Worm (Caenorhabditis elegans) whole organism, L4/young adult: ENCODE data around the gene hrg-7.

Experiments used
- W03F9.2 ChIP-seq: fragments of 150-350 bp; optimal IDR thresholded peaks from 2 replicates; lab custom pipeline; 2014; ENCODE audit warnings: missing biosample characterization, missing genetic modification characterization
- him-1 ChIP-seq: sonication (generic microtip); optimal IDR thresholded peaks from 2 replicates; lab custom pipeline; 2016; ENCODE audit warnings: missing genotype, missing genetic modification reagents, missing genetic modification characterization, missing compliant biosample characterization

ce11 chrV:12727104-12727637 is 14.7 kb upstream of the hrg-7 start, which contains the start of gene R11D1.13:
- TF ChIP-seq him-1 (no peak), W03F9.2 (tag; lab: Kevin White, UChicago) (no peak)
